Worm (Caenorhabditis elegans) whole organism, midembryonic: ENCODE measurements around the gene jmjd-1.2.

ENCODE experiments used
- flt-1 ChIP-seq: fragments of 200-800 bp; sonication (Bioruptor generic); IDR thresholded peaks from 2 replicates; pipeline ENCODE4 v1.3.6; 2022; ENCODE audit warnings: missing genetic modification characterization, missing compliant biosample characterization
- med-1 ChIP-seq: sonication (generic microtip); optimal IDR thresholded peaks from 2 replicates; lab custom pipeline; 2017; ENCODE audit warnings: missing genetic modification characterization, mild to moderate bottlenecking, missing compliant biosample characterization, antibody characterized with exemption, missing genetic modification reagents; ENCODE audit not compliant: insufficient read depth
- tab-1 ChIP-seq: fragments of 200-800 bp; sonication (Bioruptor generic); IDR thresholded peaks from 2 replicates; pipeline ENCODE4 v1.3.6; 2022; ENCODE audit warnings: missing genetic modification characterization, missing compliant biosample characterization
- ztf-23 ChIP-seq: fragments of 200-800 bp; sonication (Bioruptor generic); IDR thresholded peaks from 2 replicates; pipeline ENCODE4 v1.3.6; 2022; ENCODE audit warnings: missing genetic modification reagents, missing genetic modification characterization, missing compliant biosample characterization

DNA sequence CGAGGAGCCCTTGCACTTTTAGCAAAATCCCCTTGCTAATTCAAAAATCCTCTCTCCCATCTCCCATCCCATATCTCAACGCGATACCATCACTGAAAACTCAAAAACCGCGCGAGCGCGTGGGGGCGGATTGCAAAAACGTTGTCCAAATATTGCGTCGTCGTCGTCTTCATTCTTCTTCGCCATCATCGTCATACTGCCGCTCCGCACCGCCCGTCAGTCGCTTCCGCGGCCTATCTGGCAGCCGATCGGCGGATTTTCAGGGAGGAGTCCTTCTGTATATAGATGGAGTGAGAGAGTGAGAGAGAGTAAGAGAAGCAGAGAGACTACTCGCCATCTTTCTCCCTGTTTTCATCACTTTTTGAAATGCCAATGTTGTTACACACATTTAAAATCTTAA is 26.1 kb downstream of the jmjd-1.2 start:
- TF ChIP-seq med-1, result no peak
- no peak for TF ChIP-seq flt-1 (GFP tag; lab: Robert Waterston, UW)
- no peak for TF ChIP-seq ztf-23 (GFP tag; lab: Robert Waterston, UW)
- no peak for TF ChIP-seq tab-1 (GFP tag; lab: Robert Waterston, UW)
